Worm (Caenorhabditis elegans) whole organism, L3 larva: ENCODE data around the gene Y38C1BA.1.

Experiments used
- ZK546.5 ChIP-seq: sonication (generic microtip); optimal IDR thresholded peaks from 2 replicates; lab custom pipeline; 2017; ENCODE audit warnings: missing biosample characterization, missing genetic modification characterization
- ama-1 ChIP-seq: fragments of 150-350 bp; optimal IDR thresholded peaks from 2 replicates; lab custom pipeline; 2018
- daf-12 ChIP-seq: fragments of 150-350 bp; optimal IDR thresholded peaks from 2 replicates; lab custom pipeline; 2014; ENCODE audit warnings: missing biosample characterization, missing genetic modification reagents, missing genetic modification characterization
- lsy-12 ChIP-seq: sonication (generic microtip); optimal IDR thresholded peaks from 2 replicates; lab custom pipeline; 2016; ENCODE audit warnings: mild to moderate bottlenecking, missing genetic modification characterization, missing compliant biosample characterization
- nhr-28 ChIP-seq: fragments of 150-350 bp; optimal IDR thresholded peaks from 2 replicates; lab custom pipeline; 2014; ENCODE audit warnings: missing biosample characterization, missing genetic modification characterization
- nhr-76 ChIP-seq: fragments of 150-350 bp; sonication (generic microtip); optimal IDR thresholded peaks from 5 replicates; lab custom pipeline; 2014; ENCODE audit warnings: missing biosample characterization, missing genetic modification characterization
- tbx-2 ChIP-seq: sonication (generic microtip); optimal IDR thresholded peaks from 2 replicates; lab custom pipeline; 2016; ENCODE audit warnings: mild to moderate bottlenecking, missing genetic modification characterization, missing compliant biosample characterization
- zag-1 ChIP-seq: fragments of 150-350 bp; optimal IDR thresholded peaks from 2 replicates; lab custom pipeline; 2014; ENCODE audit warnings: missing biosample characterization, missing genetic modification characterization
- ztf-11 ChIP-seq: fragments of 150-350 bp; optimal IDR thresholded peaks from 2 replicates; lab custom pipeline; 2014; ENCODE audit warnings: missing biosample characterization, missing genetic modification characterization
- ztf-4 ChIP-seq: fragments of 150-350 bp; optimal IDR thresholded peaks from 2 replicates; lab custom pipeline; 2014; ENCODE audit warnings: missing biosample characterization, missing genetic modification characterization

DNA sequence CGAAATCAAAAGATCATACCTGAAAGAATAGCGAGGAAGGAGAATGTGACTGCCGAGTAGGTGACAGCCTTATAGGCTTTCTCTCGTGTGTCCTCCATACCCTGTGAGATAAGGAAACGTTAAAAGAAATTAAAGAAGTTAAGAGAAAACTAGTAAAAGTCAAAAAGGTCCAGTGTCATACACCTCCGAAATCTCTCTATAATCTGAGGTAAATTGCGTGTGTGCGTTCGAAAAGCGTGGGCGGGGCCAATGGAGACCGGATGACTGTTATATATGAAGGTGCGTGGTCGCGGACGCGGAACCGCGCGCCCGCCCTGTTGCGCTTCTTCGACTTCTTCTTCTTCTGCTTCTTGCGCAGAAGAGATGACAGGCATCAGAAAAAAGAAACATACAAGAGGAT is 16.4 kb upstream of the Y38C1BA.1 start, which contains the start of gene col-109:
- no peak for TF ChIP-seq zag-1 (tag; lab: Kevin White, UChicago)
- TF ChIP-seq ZK546.5 (tag; lab: Kevin White, UChicago): no peak
- no peak for TF ChIP-seq ama-1 (lab: Kevin White, UChicago)
- TF ChIP-seq nhr-76 (tag; lab: Kevin White, UChicago): no peak
- no peak for TF ChIP-seq tbx-2 (tag; lab: Kevin White, UChicago)
- TF ChIP-seq daf-12 (tag; lab: Kevin White, UChicago): no peak
- no peak for TF ChIP-seq ztf-11 (tag; lab: Kevin White, UChicago)
- TF ChIP-seq ztf-4: no peak
- TF ChIP-seq nhr-28 (tag; lab: Kevin White, UChicago): no peak
- TF ChIP-seq lsy-12: no peak
